Fruit fly (Drosophila melanogaster): ENCODE measurements around the gene comm2.

Gene comm2

dm6 chr3L:15699626-15700337 lies at the start of gene comm2 (continued):
- peak in 1 of 3 experiments; percentile 9 for TF ChIP-seq Stat92E (GFP tag; optimal IDR thresholded peaks at IDR 0.05)
- 0 out of 2 replicates have a peak, but pooled peaks have one; percentile 5 for TF ChIP-seq CG9932 (GFP tag; IDR thresholded peaks at IDR 0.05)
- no peak for TF ChIP-seq CG11247 (GFP tag; IDR thresholded peaks at IDR 0.05)
- TF ChIP-seq Med (GFP tag): peak; percentile 74
- TF ChIP-seq fru (optimal IDR thresholded peaks at IDR 0.05): no peak
- TF ChIP-seq Elba2 (GFP tag; optimal IDR thresholded peaks at IDR 0.05): no peak
- TF ChIP-seq Bgb (GFP tag; IDR thresholded peaks at IDR 0.05; ENCODE audit: partially characterized antibody): peak; percentile 66
- no peak for TF ChIP-seq Dfd (GFP tag; optimal IDR thresholded peaks at IDR 0.05)
- TF ChIP-seq rib (GFP tag; IDR thresholded peaks at IDR 0.05): no peak
- TF ChIP-seq D19A (tag; optimal IDR thresholded peaks at IDR 0.05): peak; percentile 8
- TF ChIP-seq CG12219 (GFP tag; optimal IDR thresholded peaks at IDR 0.05): no peak
- TF ChIP-seq nerfin-1 (tag; optimal IDR thresholded peaks at IDR 0.05): no peak
- no peak for TF ChIP-seq CG3847 (GFP tag; IDR thresholded peaks at IDR 0.05)
- no peak for TF ChIP-seq slp2 (GFP tag; optimal IDR thresholded peaks at IDR 0.05)
- peak; percentile 96 for TF ChIP-seq Deaf1 (tag; optimal IDR thresholded peaks at IDR 0.05)
- TF ChIP-seq CG2889 (GFP tag; IDR thresholded peaks at IDR 0.05): no peak
- TF ChIP-seq CG14441 (GFP tag; IDR thresholded peaks at IDR 0.05): no peak
- no peak for TF ChIP-seq H2.0 (GFP tag; IDR thresholded peaks at IDR 0.05)
- TF ChIP-seq CG9797 (GFP tag; optimal IDR thresholded peaks at IDR 0.05): no peak
- peak; percentile 45; the same call in 1 of the 2 replicates for TF ChIP-seq CG13287 (GFP tag; IDR thresholded peaks at IDR 0.05; ENCODE audit: partially characterized antibody)
- no peak for TF ChIP-seq Xbp1 (GFP tag; optimal IDR thresholded peaks at IDR 0.05)
- no peak for TF ChIP-seq pum (GFP tag; optimal IDR thresholded peaks at IDR 0.05)
- no peak for TF ChIP-seq Poxn (GFP tag; IDR thresholded peaks at IDR 0.05)
- no peak for TF ChIP-seq CG16863 (GFP tag; optimal IDR thresholded peaks at IDR 0.05)
- peak; percentile 99 for TF ChIP-seq Jarid2 (GFP tag; optimal IDR thresholded peaks at IDR 0.05)
- no peak for TF ChIP-seq unpg (GFP tag; optimal IDR thresholded peaks at IDR 0.05)
- TF ChIP-seq H15 (GFP tag; IDR thresholded peaks at IDR 0.05): no peak
- no peak for TF ChIP-seq bab2 (GFP tag; optimal IDR thresholded peaks at IDR 0.05)
- no peak for TF ChIP-seq slou (GFP tag; optimal IDR thresholded peaks at IDR 0.05)
- TF ChIP-seq Hr78 (GFP tag; optimal IDR thresholded peaks at IDR 0.05): peak in 1 of 2 experiments; percentile 54
- TF ChIP-seq gem (tag; optimal IDR thresholded peaks at IDR 0.05): no peak
- TF ChIP-seq lab (GFP tag; optimal IDR thresholded peaks at IDR 0.05): no peak
- TF ChIP-seq gt (GFP tag; IDR thresholded peaks at IDR 0.05): no peak

dm6 chr3L:15749276-15749675 lies 49.6 kb upstream of the comm2 start:
- no peak for TF ChIP-seq wek (GFP tag; optimal IDR thresholded peaks at IDR 0.05)
- TF ChIP-seq Hr39 (optimal IDR thresholded peaks at IDR 0.05): no peak
- no peak for TF ChIP-seq MTF-1 (GFP tag; optimal IDR thresholded peaks at IDR 0.05; ENCODE audit: borderline replicate concordance)
- no peak for TF ChIP-seq gce (GFP tag; IDR thresholded peaks at IDR 0.05)
- no peak for TF ChIP-seq Abd-B (GFP tag; optimal IDR thresholded peaks at IDR 0.05)
- TF ChIP-seq esg (GFP tag; conservative IDR thresholded peaks at IDR 0.05): no peak
- no peak for TF ChIP-seq CG10147 (GFP tag; optimal IDR thresholded peaks at IDR 0.05)
- TF ChIP-seq oc (tag; optimal IDR thresholded peaks at IDR 0.05): peak; percentile 6
- no peak for TF ChIP-seq tin (GFP tag; optimal IDR thresholded peaks at IDR 0.05)
- TF ChIP-seq Ets65A (GFP tag): no peak
- peak; percentile 44 for TF ChIP-seq D19A (tag; optimal IDR thresholded peaks at IDR 0.05)
- no peak for TF ChIP-seq Fer3 (tag; optimal IDR thresholded peaks at IDR 0.05)
- TF ChIP-seq CG14441 (GFP tag; IDR thresholded peaks at IDR 0.05): 0 out of 2 replicates have a peak, but pooled peaks have one; percentile 28
- TF ChIP-seq sr (GFP tag; IDR thresholded peaks at IDR 0.05): 0 out of 3 replicates have a peak, but pooled peaks have one; percentile 28
